Worm (Caenorhabditis elegans) whole organism, young adult: ENCODE results near the gene eif-1.

Experiments
- B0261.1 ChIP-seq: sonication (generic microtip); optimal IDR thresholded peaks from 2 replicates; lab custom pipeline; 2016; ENCODE audit warnings: mild to moderate bottlenecking, missing genetic modification characterization, moderate library complexity, missing compliant biosample characterization
- D2030.7 ChIP-seq: fragments of 200-800 bp; sonication (Bioruptor generic); IDR thresholded peaks from 2 replicates; pipeline ENCODE4 v1.3.6; 2022; ENCODE audit warnings: missing genetic modification reagents, missing genetic modification characterization, missing compliant biosample characterization
- F10E7.11 ChIP-seq: sonication (generic microtip); optimal IDR thresholded peaks from 2 replicates; lab custom pipeline; 2017; ENCODE audit warnings: mild to moderate bottlenecking, missing genetic modification characterization, moderate library complexity, missing compliant biosample characterization
- F39B2.1 ChIP-seq: fragments of 200-800 bp; sonication (Bioruptor generic); IDR thresholded peaks from 2 replicates; pipeline ENCODE4 v1.3.6; 2022; ENCODE audit warnings: missing genetic modification reagents, missing genetic modification characterization, missing compliant biosample characterization
- F52B5.7 ChIP-seq: sonication (generic microtip); optimal IDR thresholded peaks from 2 replicates; lab custom pipeline; 2016; ENCODE audit warnings: mild to moderate bottlenecking, missing genetic modification characterization, missing compliant biosample characterization
- F57C9.4 ChIP-seq: sonication (generic microtip); optimal IDR thresholded peaks from 2 replicates; lab custom pipeline; 2017; ENCODE audit warnings: mild to moderate bottlenecking, missing genetic modification characterization, missing compliant biosample characterization
- K11D2.4 ChIP-seq: fragments of 200-800 bp; sonication (Bioruptor generic); IDR thresholded peaks from 2 replicates; pipeline ENCODE4 v1.3.6; 2022; ENCODE audit warnings: missing genetic modification reagents, missing genetic modification characterization, missing compliant biosample characterization
- T26A5.8 ChIP-seq: sonication (generic microtip); optimal IDR thresholded peaks from 2 replicates; lab custom pipeline; 2016; ENCODE audit warnings: missing genetic modification characterization, missing compliant biosample characterization
- Y56A3A.18 ChIP-seq: fragments of 200-800 bp; sonication (Bioruptor generic); IDR thresholded peaks from 2 replicates; pipeline ENCODE4 v1.3.6; 2022; ENCODE audit warnings: missing genetic modification reagents, missing genetic modification characterization, missing compliant biosample characterization
- Y67H2A.10 ChIP-seq: fragments of 200-800 bp; sonication (Bioruptor generic); conservative IDR thresholded peaks from 2 replicates; pipeline ENCODE4 v1.3.6; 2022; ENCODE audit warnings: missing genetic modification reagents, missing genetic modification characterization, missing compliant biosample characterization
- ama-1 ChIP-seq, 3 experiments: fragments of 150-350 bp in 1 of 3; sonication (generic microtip) in 2 of 3; optimal IDR thresholded peaks; 2 replicates each; lab custom pipeline; 2014 to 2018; ENCODE audit warnings: missing biosample characterization in 2 of 3, missing genetic modification characterization in 2 of 3, missing genetic modification reagents in 2 of 3
- aptf-2 ChIP-seq: fragments of 200-800 bp; sonication (Bioruptor generic); conservative IDR thresholded peaks from 2 replicates; pipeline ENCODE4 v1.3.6; 2022; ENCODE audit warnings: missing genetic modification reagents, missing genetic modification characterization, missing compliant biosample characterization
- attf-3 ChIP-seq: fragments of 200-800 bp; sonication (Bioruptor generic); conservative IDR thresholded peaks from 2 replicates; pipeline ENCODE4 v1.3.6; 2022; ENCODE audit warnings: missing genetic modification reagents, missing genetic modification characterization, missing compliant biosample characterization
- ceh-27 ChIP-seq: fragments of 200-800 bp; sonication (Bioruptor generic); optimal IDR thresholded peaks from 2 replicates; lab custom pipeline; 2018; ENCODE audit warnings: mild to moderate bottlenecking, missing genetic modification characterization, moderate library complexity, missing compliant biosample characterization
- ceh-58 ChIP-seq: fragments of 200-800 bp; sonication (Bioruptor generic); IDR thresholded peaks from 2 replicates; pipeline ENCODE4 v1.3.6; 2022; ENCODE audit warnings: missing genetic modification characterization, missing compliant biosample characterization
- dpff-1 ChIP-seq: sonication (generic microtip); optimal IDR thresholded peaks from 2 replicates; lab custom pipeline; 2017; ENCODE audit warnings: mild to moderate bottlenecking, missing genetic modification characterization, missing compliant biosample characterization
- dpl-1 ChIP-seq: fragments of 150-350 bp; optimal IDR thresholded peaks from 2 replicates; lab custom pipeline; 2014; ENCODE audit warnings: missing biosample characterization, missing genetic modification reagents, missing genetic modification characterization
- egl-44 ChIP-seq: fragments of 200-800 bp; sonication (Bioruptor generic); IDR thresholded peaks from 2 replicates; pipeline ENCODE4 v1.3.6; 2022; ENCODE audit warnings: missing genetic modification reagents, missing genetic modification characterization, missing compliant biosample characterization
- egrh-3 ChIP-seq: fragments of 200-800 bp; sonication (Bioruptor generic); IDR thresholded peaks from 2 replicates; pipeline ENCODE4 v1.3.6; 2022; ENCODE audit warnings: missing genetic modification reagents, missing genetic modification characterization, missing compliant biosample characterization
- ets-4 ChIP-seq: fragments of 200-800 bp; sonication (Bioruptor generic); optimal IDR thresholded peaks from 2 replicates; lab custom pipeline; 2018; ENCODE audit warnings: mild to moderate bottlenecking, missing genetic modification characterization, missing compliant biosample characterization
- hmg-1.2 ChIP-seq: fragments of 200-800 bp; sonication (Bioruptor generic); IDR thresholded peaks from 2 replicates; pipeline ENCODE4 v1.3.6; 2022; ENCODE audit warnings: missing genetic modification reagents, missing genetic modification characterization, missing compliant biosample characterization
- hsf-1 ChIP-seq: fragments of 200-800 bp; sonication (Bioruptor generic); IDR thresholded peaks from 2 replicates; pipeline ENCODE4 v1.3.6; 2022; ENCODE audit warnings: missing genetic modification reagents, missing genetic modification characterization, missing compliant biosample characterization
- let-607 ChIP-seq, 2 experiments: fragments of 200-800 bp in 1 of 2; sonication (Bioruptor generic) in 1 of 2; sonication (generic microtip) in 1 of 2; optimal IDR thresholded peaks; 2 replicates each; lab custom pipeline; 2016 to 2018; ENCODE audit warnings: mild to moderate bottlenecking in 2 of 2, missing compliant biosample characterization in 2 of 2, missing genetic modification characterization in 2 of 2, moderate library complexity in 2 of 2, missing genotype in 1 of 2
- lin-26 ChIP-seq: fragments of 200-800 bp; sonication (Bioruptor generic); IDR thresholded peaks from 2 replicates; pipeline ENCODE4 v1.3.6; 2022; ENCODE audit warnings: missing genetic modification reagents, missing genetic modification characterization, missing compliant biosample characterization
- lin-35 ChIP-seq, 3 experiments: fragments of 150-350 bp in 2 of 3; sonication (generic microtip) in 1 of 3; optimal IDR thresholded peaks; 2 replicates each; lab custom pipeline; 2014 to 2018; ENCODE audit warnings: missing biosample characterization in 3 of 3, missing genetic modification characterization in 3 of 3, missing genetic modification reagents in 3 of 3
- lin-40 ChIP-seq: sonication (generic microtip); optimal IDR thresholded peaks from 2 replicates; lab custom pipeline; 2016; ENCODE audit warnings: missing genetic modification characterization, mild to moderate bottlenecking, missing compliant biosample characterization, missing genotype, missing genetic modification reagents
- lsy-27 ChIP-seq: sonication (generic microtip); optimal IDR thresholded peaks from 2 replicates; lab custom pipeline; 2017; ENCODE audit warnings: missing genetic modification characterization, mild to moderate bottlenecking, missing compliant biosample characterization, antibody characterized with exemption, missing genotype, borderline replicate concordance; ENCODE audit not compliant: insufficient read depth
- madf-6 ChIP-seq: fragments of 200-800 bp; sonication (Bioruptor generic); IDR thresholded peaks from 2 replicates; pipeline ENCODE4 v1.3.6; 2022; ENCODE audit warnings: missing genetic modification reagents, missing genetic modification characterization, missing compliant biosample characterization
- nfyb-1 ChIP-seq: fragments of 200-800 bp; sonication (Bioruptor generic); IDR thresholded peaks from 2 replicates; pipeline ENCODE4 v1.3.6; 2022; ENCODE audit warnings: missing genetic modification reagents, missing genetic modification characterization, missing compliant biosample characterization
- rec-8 ChIP-seq, 2 experiments: sonication (generic microtip); optimal IDR thresholded peaks; 2 replicates each; lab custom pipeline; 2016; ENCODE audit warnings: mild to moderate bottlenecking in 2 of 2, missing genetic modification characterization in 2 of 2, missing genetic modification reagents in 2 of 2, missing genotype in 2 of 2, missing biosample characterization in 1 of 2, missing compliant biosample characterization in 1 of 2, moderate library complexity in 1 of 2
- snpc-1.1 ChIP-seq: sonication (generic microtip); optimal IDR thresholded peaks from 2 replicates; lab custom pipeline; 2017; ENCODE audit warnings: missing genetic modification characterization, mild to moderate bottlenecking, missing compliant biosample characterization, antibody characterized with exemption, moderate library complexity, missing genotype, missing genetic modification reagents; ENCODE audit not compliant: insufficient read depth
- unc-130 ChIP-seq: sonication (generic microtip); optimal IDR thresholded peaks from 2 replicates; lab custom pipeline; 2016; ENCODE audit warnings: missing genetic modification reagents, missing genetic modification characterization, missing compliant biosample characterization
- xnd-1 ChIP-seq: sonication (generic microtip); optimal IDR thresholded peaks from 2 replicates; lab custom pipeline; 2016; ENCODE audit warnings: missing genotype, missing genetic modification reagents, missing genetic modification characterization, missing compliant biosample characterization
- ztf-22 ChIP-seq: fragments of 200-800 bp; sonication (Bioruptor generic); optimal IDR thresholded peaks from 2 replicates; lab custom pipeline; 2018; ENCODE audit warnings: mild to moderate bottlenecking, missing genetic modification characterization, moderate library complexity, missing compliant biosample characterization
- ztf-25 ChIP-seq: fragments of 200-800 bp; sonication (Bioruptor generic); IDR thresholded peaks from 2 replicates; pipeline ENCODE4 v1.3.6; 2022; ENCODE audit warnings: missing genetic modification reagents, missing genetic modification characterization, missing compliant biosample characterization
- ztf-26 ChIP-seq: sonication (generic microtip); optimal IDR thresholded peaks from 2 replicates; lab custom pipeline; 2017; ENCODE audit warnings: missing genetic modification characterization, missing compliant biosample characterization

The eif-1 gene

DNA sequence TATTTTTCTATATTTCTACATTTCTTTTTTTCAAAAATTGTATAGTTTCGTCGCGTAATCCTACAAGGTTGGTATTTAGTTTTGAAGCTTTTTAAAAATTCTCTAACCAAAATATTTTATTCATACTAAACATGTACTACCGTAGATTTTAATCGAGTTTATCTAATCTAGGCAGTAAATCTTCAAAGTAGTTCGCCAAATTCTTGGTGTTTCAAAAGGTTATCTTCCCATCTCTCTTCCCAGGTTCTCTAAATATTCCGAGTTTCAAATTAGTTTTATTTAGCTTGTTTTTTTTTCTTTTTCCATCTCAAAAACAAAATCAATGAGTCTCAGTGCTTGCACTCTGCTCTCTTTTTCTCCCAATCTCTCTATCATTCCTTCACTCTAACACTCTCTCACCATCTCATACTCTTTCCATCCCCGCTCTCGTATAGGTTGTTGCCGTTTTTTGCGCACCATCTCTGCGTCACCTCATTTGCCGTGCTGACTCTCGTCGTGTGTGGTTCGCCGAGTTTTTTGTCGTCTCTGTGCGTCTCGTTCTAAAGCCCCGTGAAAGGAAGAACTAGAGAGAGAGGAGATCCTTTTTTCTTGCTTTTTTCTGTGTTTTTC, 23.7 kb upstream of the eif-1 start (continued):
- TF ChIP-seq lin-40 (tag; lab: Kevin White, UChicago) (peak; percentile 80), F57C9.4 (tag; lab: Kevin White, UChicago) (no peak), D2030.7 (no peak), lin-26 (GFP tag; lab: Robert Waterston, UW) (peak; percentile 43; the same call in 1 of the 2 replicates), madf-6 (GFP tag; lab: Robert Waterston, UW) (no peak), attf-3 (no peak), egl-44 (GFP tag; lab: Robert Waterston, UW) (no peak), F52B5.7 (tag; lab: Kevin White, UChicago) (no peak), Y67H2A.10 (no peak), unc-130 (GFP tag; lab: Kevin White, UChicago) (no peak), snpc-1.1 (tag; lab: Kevin White, UChicago) (no peak), ceh-27 (GFP tag; lab: Kevin White, UChicago) (peak; percentile 44)

- TF ChIP-seq ztf-25 (no peak), F10E7.11 (tag; lab: Kevin White, UChicago) (no peak), xnd-1 (tag; lab: Kevin White, UChicago) (no peak), T26A5.8 (tag; lab: Kevin White, UChicago) (no peak), egrh-3 (GFP tag; lab: Robert Waterston, UW) (no peak), ceh-58 (GFP tag; lab: Robert Waterston, UW) (no peak)
Observed at ce11 chrII:5016144-5016543, 22.8 kb upstream of the eif-1 start.

- no peak for TF ChIP-seq ets-4
- no peak for TF ChIP-seq dpl-1
- no peak for TF ChIP-seq hmg-1.2 (GFP tag; lab: Robert Waterston, UW)
- no peak for TF ChIP-seq aptf-2 (GFP tag; lab: Robert Waterston, UW)
Observed at ce11 chrII:5014399-5014798, 21.0 kb upstream of the eif-1 start, which contains the start of gene F59A6.2. TSS of gene F59A6.2 (plus strand) at chrII:5014699.

- TF ChIP-seq dpff-1 (tag; lab: Kevin White, UChicago) (no peak), B0261.1 (no peak), lsy-27 (tag; lab: Kevin White, UChicago) (no peak), lin-35 (GFP tag; optimal IDR thresholded peaks at IDR 0.05; lab: Kevin White, UChicago) (no peak), ztf-26 (no peak), F39B2.1 (GFP tag; lab: Robert Waterston, UW) (no peak), K11D2.4 (no peak), nfyb-1 (GFP tag; lab: Robert Waterston, UW) (no peak), let-607 (tag; optimal IDR thresholded peaks at IDR 0.05; lab: Kevin White, UChicago) (no peak), ceh-58 (GFP tag; lab: Robert Waterston, UW) (no peak), ztf-22 (no peak), hsf-1 (GFP tag; lab: Robert Waterston, UW) (no peak), Y56A3A.18 (GFP tag; lab: Robert Waterston, UW) (no peak), rec-8 (tag; optimal IDR thresholded peaks at IDR 0.05; lab: Kevin White, UChicago) (no peak), attf-3 (no peak), ama-1 (optimal IDR thresholded peaks at IDR 0.05; lab: Kevin White, UChicago) (no peak), ama-1 (GFP tag; optimal IDR thresholded peaks at IDR 0.05; lab: Kevin White, UChicago) (no peak)
- TF ChIP-seq, all 124 proteins: peak for 0
Observed at ce11 chrII:5011978-5012377, 18.6 kb upstream of the eif-1 start, which contains the start of gene F59A6.12. TSS of gene F59A6.12 (minus strand) at chrII:5012078.
